Worm (Caenorhabditis elegans): ENCODE data around the gene C09E7.7.

The C09E7.7 gene

DNA sequence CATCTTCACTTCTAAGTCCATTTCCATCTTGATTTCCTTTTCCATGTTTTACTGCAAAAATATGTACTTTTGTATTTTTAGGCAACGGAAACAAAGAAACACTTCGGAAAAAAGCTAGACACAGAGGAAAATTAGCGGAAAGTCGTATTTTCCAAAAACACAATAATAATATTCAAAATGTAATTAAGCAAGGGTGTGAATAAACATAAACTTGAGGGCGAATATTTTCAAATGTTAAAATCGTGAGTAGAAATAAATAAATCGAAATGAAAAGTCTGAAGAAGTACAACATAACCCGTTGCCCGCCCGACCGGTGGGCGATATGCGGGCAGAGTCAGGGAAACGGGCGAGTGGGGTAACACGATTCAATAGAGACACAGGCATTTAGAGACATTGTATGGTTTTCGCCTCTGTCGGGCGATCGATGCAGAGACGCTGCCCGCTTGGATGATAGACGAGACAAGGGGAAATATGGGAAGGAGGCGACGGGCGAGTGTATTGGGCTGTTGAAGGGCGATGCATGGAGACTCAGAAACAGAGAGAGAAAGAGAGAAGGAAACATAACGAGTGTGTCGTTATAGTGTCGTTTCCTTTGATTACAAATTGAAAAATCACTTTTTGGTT, 14.0 kb downstream of the C09E7.7 start, which contains the start of gene C09E7.4:
Gene C09E7.4, minus strand, starts transcription at position 51 of the 624 bp plus-strand sequence.
- TF ChIP-seq zag-1 (tag; optimal IDR thresholded peaks at IDR 0.05) (no peak), elt-1 (tag; optimal IDR thresholded peaks at IDR 0.05) (no peak), elt-2 (tag; optimal IDR thresholded peaks at IDR 0.05) (peak; percentile 29), nhr-67 (tag; optimal IDR thresholded peaks at IDR 0.05) (no peak), nhr-43 (tag; optimal IDR thresholded peaks at IDR 0.05; ENCODE audit: poor library complexity, severe bottlenecking) (no peak), lin-15B (tag; optimal IDR thresholded peaks at IDR 0.05) (peak; percentile 3), elt-3 (tag; optimal IDR thresholded peaks at IDR 0.05) (no peak), pha-4 (tag; optimal IDR thresholded peaks at IDR 0.05) (peak; percentile 29), pqm-1 (tag; optimal IDR thresholded peaks at IDR 0.05) (no peak), nfya-1 (tag; optimal IDR thresholded peaks at IDR 0.05; ENCODE audit: insufficient read depth) (peak; percentile 52), ceh-28 (tag; optimal IDR thresholded peaks at IDR 0.05) (peak; percentile 29), R02D3.7 (tag; optimal IDR thresholded peaks at IDR 0.05) (no peak), sea-2 (GFP tag; optimal IDR thresholded peaks at IDR 0.05) (no peak), unc-62 (GFP tag; optimal IDR thresholded peaks at IDR 0.05) (no peak), nhr-25 (tag; optimal IDR thresholded peaks at IDR 0.05) (no peak), daf-12 (tag; optimal IDR thresholded peaks at IDR 0.05) (no peak)

DNA sequence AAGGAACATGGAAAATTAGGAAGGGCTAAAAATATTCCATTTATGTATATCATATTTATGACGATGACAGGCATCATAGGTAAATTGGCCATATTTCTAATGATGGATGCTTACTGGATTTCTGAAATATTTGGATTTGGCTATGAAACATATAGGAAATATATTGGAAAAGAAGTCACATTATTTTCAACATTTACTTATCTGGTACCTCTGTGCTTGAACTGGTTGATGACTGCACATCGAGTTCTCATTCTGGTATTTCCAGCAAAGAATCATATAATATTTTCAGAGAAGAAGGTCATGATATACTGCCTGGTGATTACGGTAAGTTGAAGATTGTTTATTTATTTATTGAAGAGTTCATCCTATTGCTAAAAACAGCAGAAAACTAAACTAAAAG, 18.4 kb downstream of the C09E7.7 start, which contains the start of gene srxa-5:
Gene srxa-5, plus strand, starts transcription at position 301 of the 400 bp plus-strand sequence.
- no peak for TF ChIP-seq mml-1 (tag; optimal IDR thresholded peaks at IDR 0.05)
- TF ChIP-seq nfya-1 (tag; optimal IDR thresholded peaks at IDR 0.05; ENCODE audit: insufficient read depth) = no peak
- no peak for TF ChIP-seq elt-2 (tag; optimal IDR thresholded peaks at IDR 0.05)
- no peak for TF ChIP-seq ceh-28 (tag; optimal IDR thresholded peaks at IDR 0.05)
- TF ChIP-seq ceh-82 (tag; optimal IDR thresholded peaks at IDR 0.05) = no peak
- no peak for TF ChIP-seq ceh-9 (tag; optimal IDR thresholded peaks at IDR 0.05)
- TF ChIP-seq jun-1 (tag; optimal IDR thresholded peaks at IDR 0.05) = no peak
- TF ChIP-seq skn-1 (tag; optimal IDR thresholded peaks at IDR 0.05) = no peak
- TF ChIP-seq nhr-76 (tag; optimal IDR thresholded peaks at IDR 0.05) = no peak
- TF ChIP-seq mdl-1 (tag; optimal IDR thresholded peaks at IDR 0.05) = no peak
- TF ChIP-seq egl-5 (tag; optimal IDR thresholded peaks at IDR 0.05) = no peak
- TF ChIP-seq eor-1 (tag; optimal IDR thresholded peaks at IDR 0.05) = no peak
- no peak for TF ChIP-seq sea-2 (GFP tag; optimal IDR thresholded peaks at IDR 0.05)
- TF ChIP-seq unc-62 (GFP tag; optimal IDR thresholded peaks at IDR 0.05) = no peak
- TF ChIP-seq snpc-4 (tag; optimal IDR thresholded peaks at IDR 0.05) = no peak
- TF ChIP-seq daf-12 (tag; optimal IDR thresholded peaks at IDR 0.05) = no peak
- no peak for TF ChIP-seq lin-39 (tag; optimal IDR thresholded peaks at IDR 0.05)
- TF ChIP-seq aly-2 (tag; optimal IDR thresholded peaks at IDR 0.05) = no peak
- no peak for TF ChIP-seq lsy-12 (tag; optimal IDR thresholded peaks at IDR 0.05)

DNA sequence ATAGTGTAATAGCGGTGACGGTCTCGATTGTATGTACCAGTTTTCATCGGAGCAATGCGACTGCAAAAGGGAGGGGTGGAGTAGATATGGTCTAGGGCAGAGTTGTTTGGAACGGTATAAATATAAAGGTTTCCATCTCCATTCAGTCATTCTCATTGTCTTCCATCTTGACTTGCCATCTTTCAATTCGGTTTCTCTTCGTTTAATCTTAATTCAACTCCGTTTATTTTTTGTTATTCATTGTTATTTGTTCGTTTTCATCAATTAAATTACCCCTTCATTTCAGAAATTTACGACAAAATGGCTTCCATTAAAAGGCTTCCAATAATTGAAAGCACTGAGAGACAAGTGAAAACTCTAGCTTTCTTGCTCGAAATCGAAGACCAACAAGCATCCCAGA, 19.9 kb downstream of the C09E7.7 start, which contains the start of gene C09E7.11:
Gene C09E7.11, plus strand, starts transcription at position 301 of the 400 bp plus-strand sequence.
- TF ChIP-seq unc-39 (tag; optimal IDR thresholded peaks at IDR 0.05) (no peak), ceh-82 (tag; optimal IDR thresholded peaks at IDR 0.05) (no peak), nhr-28 (tag; optimal IDR thresholded peaks at IDR 0.05) (no peak), nfya-1 (tag; optimal IDR thresholded peaks at IDR 0.05; ENCODE audit: insufficient read depth) (no peak), lin-15B (tag; optimal IDR thresholded peaks at IDR 0.05) (no peak), nhr-76 (tag; optimal IDR thresholded peaks at IDR 0.05) (no peak), lin-39 (tag; optimal IDR thresholded peaks at IDR 0.05) (no peak), ztf-4 (tag; optimal IDR thresholded peaks at IDR 0.05) (no peak), ceh-28 (tag; optimal IDR thresholded peaks at IDR 0.05) (no peak), egl-27 (tag; optimal IDR thresholded peaks at IDR 0.05) (no peak), pqm-1 (tag; optimal IDR thresholded peaks at IDR 0.05) (no peak), nhr-12 (tag; optimal IDR thresholded peaks at IDR 0.05) (no peak), fkh-10 (GFP tag; optimal IDR thresholded peaks at IDR 0.05) (no peak), nhr-237 (tag; optimal IDR thresholded peaks at IDR 0.05) (no peak), eor-1 (tag; optimal IDR thresholded peaks at IDR 0.05) (no peak), elt-2 (tag; optimal IDR thresholded peaks at IDR 0.05) (no peak)

DNA sequence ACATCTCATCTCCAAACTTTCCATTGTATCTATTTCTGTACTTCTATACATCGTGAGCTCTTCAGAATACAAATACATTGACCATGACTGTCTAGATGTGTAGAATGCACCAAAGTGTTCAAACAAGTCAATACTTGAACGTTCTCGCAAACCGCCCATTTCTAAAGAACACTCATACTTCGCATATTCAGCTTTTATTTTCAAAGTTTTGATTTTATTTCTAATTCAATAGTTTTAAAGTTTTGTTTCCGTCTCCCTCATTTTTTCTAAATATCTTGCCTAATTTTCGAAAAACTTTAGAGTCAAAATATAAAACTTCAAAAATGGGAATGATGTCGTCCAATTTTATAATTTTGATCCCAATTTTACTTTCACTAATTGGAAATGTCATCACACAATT, 23.1 kb downstream of the C09E7.7 start, which contains the start of gene pqn-10:
Gene pqn-10, plus strand, starts transcription at position 301 of the 400 bp plus-strand sequence.
- TF ChIP-seq egl-27 (tag; optimal IDR thresholded peaks at IDR 0.05) (no peak), nhr-12 (tag; optimal IDR thresholded peaks at IDR 0.05) (no peak), ztf-11 (tag; optimal IDR thresholded peaks at IDR 0.05) (no peak), egl-5 (tag; optimal IDR thresholded peaks at IDR 0.05) (no peak), ceh-82 (tag; optimal IDR thresholded peaks at IDR 0.05) (no peak), ZK546.5 (tag; optimal IDR thresholded peaks at IDR 0.05) (no peak), elt-2 (tag; optimal IDR thresholded peaks at IDR 0.05) (no peak), ztf-4 (tag; optimal IDR thresholded peaks at IDR 0.05) (no peak), pqm-1 (tag; optimal IDR thresholded peaks at IDR 0.05) (no peak), lsy-12 (tag; optimal IDR thresholded peaks at IDR 0.05) (no peak), jun-1 (tag; optimal IDR thresholded peaks at IDR 0.05) (no peak), hmg-11 (tag; optimal IDR thresholded peaks at IDR 0.05) (no peak), zag-1 (tag; optimal IDR thresholded peaks at IDR 0.05) (no peak), nhr-76 (tag; optimal IDR thresholded peaks at IDR 0.05) (no peak), ceh-9 (tag; optimal IDR thresholded peaks at IDR 0.05) (no peak), nhr-43 (tag; optimal IDR thresholded peaks at IDR 0.05; ENCODE audit: poor library complexity, severe bottlenecking) (no peak), snpc-4 (tag; optimal IDR thresholded peaks at IDR 0.05) (no peak)
